Fruit fly (Drosophila melanogaster) whole organism, embryonic: Measurements from ENCODE around the gene UbcE2M.

Experiments used
- Antp ChIP-seq: fragments of 200-800 bp; sonication (Bioruptor generic); optimal IDR thresholded peaks from 3 replicates; lab custom pipeline; 2016; ENCODE audit warnings: missing biosample characterization, missing genetic modification characterization
- BtbVII ChIP-seq: fragments of 200-800 bp; sonication (Bioruptor generic); optimal IDR thresholded peaks from 3 replicates; lab custom pipeline; 2017; ENCODE audit warnings: missing biosample characterization, mild to moderate bottlenecking, missing genetic modification characterization
- Bteb2 ChIP-seq: fragments of 200-800 bp; sonication (Bioruptor generic); optimal IDR thresholded peaks from 2 replicates; lab custom pipeline; 2016; ENCODE audit warnings: missing biosample characterization, missing genetic modification characterization
- CG10209 ChIP-seq: fragments of 200-800 bp; sonication (Bioruptor generic); optimal IDR thresholded peaks from 3 replicates; lab custom pipeline; 2017; ENCODE audit warnings: missing biosample characterization, mild to moderate bottlenecking, missing genetic modification characterization, missing genetic modification reagents
- CG10267 ChIP-seq: fragments of 200-800 bp; sonication (Bioruptor generic); optimal IDR thresholded peaks from 2 replicates; lab custom pipeline; 2018; ENCODE audit warnings: missing biosample characterization, mild to moderate bottlenecking, missing genetic modification characterization, moderate library complexity
- CG10366 ChIP-seq: fragments of 200-800 bp; sonication (Bioruptor generic); IDR thresholded peaks from 2 replicates; pipeline ENCODE4 v1.3.6; 2022; ENCODE audit warnings: missing biosample characterization, missing genetic modification characterization
- CG11504 ChIP-seq: fragments of 200-800 bp; sonication (Bioruptor generic); optimal IDR thresholded peaks from 3 replicates; lab custom pipeline; 2019; ENCODE audit warnings: missing biosample characterization, mild to moderate bottlenecking, missing genetic modification characterization, moderate library complexity
- CG11696 ChIP-seq: fragments of 200-800 bp; sonication (Bioruptor generic); IDR thresholded peaks from 2 replicates; pipeline ENCODE4 v1.3.6; 2022; ENCODE audit warnings: missing biosample characterization, missing genetic modification characterization
- CG11723 ChIP-seq: fragments of 200-800 bp; sonication (Bioruptor generic); optimal IDR thresholded peaks from 2 replicates; lab custom pipeline; 2017; ENCODE audit warnings: missing biosample characterization, mild to moderate bottlenecking, missing genetic modification characterization
- CG12104 ChIP-seq: fragments of 200-800 bp; sonication (Bioruptor generic); optimal IDR thresholded peaks from 3 replicates; lab custom pipeline; 2016; ENCODE audit warnings: missing biosample characterization, missing genetic modification characterization
- CG12659 ChIP-seq: fragments of 200-800 bp; sonication (Bioruptor generic); optimal IDR thresholded peaks from 3 replicates; lab custom pipeline; 2017; ENCODE audit warnings: mild to moderate bottlenecking, missing biosample characterization, missing genetic modification reagents, missing genetic modification characterization
- CG12769 ChIP-seq: fragments of 200-800 bp; sonication (Bioruptor generic); optimal IDR thresholded peaks from 2 replicates; lab custom pipeline; 2019; ENCODE audit warnings: missing biosample characterization, mild to moderate bottlenecking, missing genetic modification characterization, moderate library complexity
- CG15601 ChIP-seq: fragments of 200-800 bp; sonication (Bioruptor generic); optimal IDR thresholded peaks from 3 replicates; lab custom pipeline; 2019; ENCODE audit warnings: missing biosample characterization, mild to moderate bottlenecking, missing genetic modification characterization, moderate library complexity
- CG17328 ChIP-seq: fragments of 200-800 bp; sonication (Bioruptor generic); IDR thresholded peaks from 2 replicates; pipeline ENCODE4 v1.3.6; 2022; ENCODE audit warnings: missing biosample characterization, missing genetic modification characterization
- CG2678 ChIP-seq: fragments of 200-800 bp; sonication (Bioruptor generic); optimal IDR thresholded peaks from 3 replicates; lab custom pipeline; 2019; ENCODE audit warnings: missing biosample characterization, mild to moderate bottlenecking, missing genetic modification characterization, moderate library complexity
- CG32772 ChIP-seq: fragments of 200-800 bp; sonication (Bioruptor generic); IDR thresholded peaks from 2 replicates; pipeline ENCODE4 v1.3.6; 2022; ENCODE audit warnings: missing biosample characterization, missing genetic modification characterization
- CG5953 ChIP-seq: fragments of 200-800 bp; sonication (Bioruptor generic); IDR thresholded peaks from 2 replicates; pipeline ENCODE4 v1.3.6; 2022; ENCODE audit warnings: missing biosample characterization, missing genetic modification characterization
- CG6254 ChIP-seq: fragments of 200-800 bp; sonication (Bioruptor generic); optimal IDR thresholded peaks from 3 replicates; lab custom pipeline; 2017; ENCODE audit warnings: mild to moderate bottlenecking, missing biosample characterization, missing genetic modification reagents, missing genetic modification characterization
- CG6654 ChIP-seq: fragments of 200-800 bp; sonication (Bioruptor generic); optimal IDR thresholded peaks from 2 replicates; lab custom pipeline; 2017; ENCODE audit warnings: missing biosample characterization, mild to moderate bottlenecking, missing genetic modification characterization
- CG8281 ChIP-seq: fragments of 200-800 bp; sonication (Bioruptor generic); optimal IDR thresholded peaks from 2 replicates; lab custom pipeline; 2018; ENCODE audit warnings: missing biosample characterization, mild to moderate bottlenecking, missing genetic modification characterization, moderate library complexity
- CG8478 ChIP-seq: fragments of >200 bp; optimal IDR thresholded peaks from 2 replicates; lab custom pipeline; 2018
- CG9215 ChIP-seq: fragments of 200-800 bp; sonication (Bioruptor generic); IDR thresholded peaks from 2 replicates; pipeline ENCODE4 v1.3.6; 2022; ENCODE audit warnings: missing biosample characterization, missing genetic modification characterization
- CHES-1-like ChIP-seq: fragments of 200-800 bp; sonication (Bioruptor generic); optimal IDR thresholded peaks from 2 replicates; lab custom pipeline; 2016; ENCODE audit warnings: missing biosample characterization, missing genetic modification characterization
- HLH4C ChIP-seq: fragments of 200-800 bp; sonication (Bioruptor generic); IDR thresholded peaks from 3 replicates; pipeline ENCODE4 v1.3.6; 2022; ENCODE audit warnings: missing biosample characterization, missing genetic modification characterization; ENCODE audit not compliant: partially characterized antibody
- HLH54F ChIP-seq: fragments of 200-800 bp; sonication (Bioruptor generic); optimal IDR thresholded peaks from 3 replicates; lab custom pipeline; 2016; ENCODE audit warnings: missing biosample characterization, missing genetic modification characterization
- HmgD ChIP-seq: fragments of 200-800 bp; sonication (Bioruptor generic); optimal IDR thresholded peaks from 3 replicates; lab custom pipeline; 2016; ENCODE audit warnings: missing biosample characterization, missing genetic modification characterization
- Lim3 ChIP-seq: fragments of 200-800 bp; sonication (Bioruptor generic); IDR thresholded peaks from 2 replicates; pipeline ENCODE4 v1.3.6; 2022; ENCODE audit warnings: missing biosample characterization, missing genetic modification characterization
- Max ChIP-seq: fragments of 200-800 bp; sonication (Bioruptor generic); optimal IDR thresholded peaks from 2 replicates; lab custom pipeline; 2016; ENCODE audit warnings: missing biosample characterization, mild to moderate bottlenecking, missing genetic modification characterization
- Med ChIP-seq: fragments of 200-800 bp; sonication (Bioruptor generic); peaks from one replicate; lab custom pipeline; 2016; ENCODE audit warnings: missing biosample characterization, missing genetic modification characterization, mild to moderate bottlenecking, inconsistent platforms, moderate library complexity
- NFAT ChIP-seq: fragments of 200-800 bp; sonication (Bioruptor generic); IDR thresholded peaks from 2 replicates; pipeline ENCODE4 v1.3.6; 2022; ENCODE audit warnings: missing biosample characterization, missing genetic modification characterization
- Poxn ChIP-seq: fragments of 200-800 bp; sonication (Bioruptor generic); IDR thresholded peaks from 2 replicates; pipeline ENCODE4 v1.3.6; 2022; ENCODE audit warnings: missing biosample characterization, missing genetic modification characterization
- Sry-δ ChIP-seq: fragments of 200-800 bp; sonication (Bioruptor generic); optimal IDR thresholded peaks from 2 replicates; lab custom pipeline; 2016; ENCODE audit warnings: missing biosample characterization, missing genetic modification characterization
- Ssrp ChIP-seq: fragments of 200-800 bp; sonication (Bioruptor generic); optimal IDR thresholded peaks from 2 replicates; lab custom pipeline; 2018; ENCODE audit warnings: missing biosample characterization, mild to moderate bottlenecking, missing genetic modification characterization, moderate library complexity
- TFAM ChIP-seq: fragments of 200-800 bp; sonication (Bioruptor generic); optimal IDR thresholded peaks from 2 replicates; lab custom pipeline; 2017; ENCODE audit warnings: missing biosample characterization, missing genetic modification characterization, inconsistent platforms
- Tbp ChIP-seq: fragments of >200 bp; optimal IDR thresholded peaks from 2 replicates; lab custom pipeline; 2018; ENCODE audit warnings: missing biosample characterization, missing genetic modification characterization
- Usf ChIP-seq: fragments of 200-800 bp; sonication (Bioruptor generic); optimal IDR thresholded peaks from 2 replicates; lab custom pipeline; 2017; ENCODE audit warnings: missing genotype, missing biosample characterization, missing genetic modification characterization
- YL-1 ChIP-seq: fragments of 200-800 bp; sonication (Bioruptor generic); optimal IDR thresholded peaks from 3 replicates; lab custom pipeline; 2017; ENCODE audit warnings: missing biosample characterization, mild to moderate bottlenecking, missing genetic modification characterization
- caup ChIP-seq: fragments of 200-800 bp; sonication (Bioruptor generic); optimal IDR thresholded peaks from 3 replicates; lab custom pipeline; 2017; ENCODE audit warnings: missing biosample characterization, mild to moderate bottlenecking, missing genetic modification characterization, moderate library complexity; ENCODE audit not compliant: severe bottlenecking
- fd3F ChIP-seq: fragments of 200-800 bp; sonication (Bioruptor generic); optimal IDR thresholded peaks from 2 replicates; lab custom pipeline; 2018; ENCODE audit warnings: missing biosample characterization, mild to moderate bottlenecking, missing genetic modification characterization, moderate library complexity
- fu2 ChIP-seq: fragments of 200-800 bp; sonication (Bioruptor generic); optimal IDR thresholded peaks from 2 replicates; lab custom pipeline; 2016; ENCODE audit warnings: missing biosample characterization, missing genetic modification characterization
- h ChIP-seq: fragments of >200 bp; optimal IDR thresholded peaks from 2 replicates; lab custom pipeline; 2017
- hth ChIP-seq: fragments of >200 bp; optimal IDR thresholded peaks from 2 replicates; lab custom pipeline; 2017; ENCODE audit warnings: inconsistent platforms
- ind ChIP-seq: fragments of 200-800 bp; sonication (Bioruptor generic); optimal IDR thresholded peaks from 3 replicates; lab custom pipeline; 2016; ENCODE audit warnings: missing biosample characterization, missing genetic modification characterization
- knrl ChIP-seq: fragments of 200-800 bp; sonication (Bioruptor generic); IDR thresholded peaks from 3 replicates; pipeline ENCODE4 v1.3.6; 2022; ENCODE audit warnings: missing biosample characterization, missing genetic modification characterization; ENCODE audit not compliant: partially characterized antibody
- mam ChIP-seq: fragments of 200-800 bp; sonication (Bioruptor generic); optimal IDR thresholded peaks from 3 replicates; lab custom pipeline; 2016; ENCODE audit warnings: missing biosample characterization, missing genetic modification characterization
- nerfin-1 ChIP-seq: fragments of 200-800 bp; sonication (Bioruptor generic); optimal IDR thresholded peaks from 3 replicates; lab custom pipeline; 2019; ENCODE audit warnings: missing biosample characterization, mild to moderate bottlenecking, missing genetic modification characterization, moderate library complexity
- nmo ChIP-seq: fragments of 200-800 bp; sonication (Bioruptor generic); optimal IDR thresholded peaks from 2 replicates; lab custom pipeline; 2018; ENCODE audit warnings: missing biosample characterization, mild to moderate bottlenecking, missing genetic modification characterization, moderate library complexity
- org-1 ChIP-seq: fragments of 200-800 bp; sonication (Bioruptor generic); optimal IDR thresholded peaks from 2 replicates; lab custom pipeline; 2017; ENCODE audit warnings: missing biosample characterization, missing genetic modification characterization
- ranshi ChIP-seq: fragments of 200-800 bp; sonication (Bioruptor generic); IDR thresholded peaks from 2 replicates; pipeline ENCODE4 v1.3.6; 2022; ENCODE audit warnings: missing biosample characterization, missing genetic modification characterization
- seq ChIP-seq: fragments of 200-800 bp; sonication (Bioruptor generic); IDR thresholded peaks from 2 replicates; pipeline ENCODE4 v1.3.6; 2022; ENCODE audit warnings: missing biosample characterization, missing genetic modification characterization
- sim ChIP-seq: fragments of 200-800 bp; sonication (Bioruptor generic); IDR thresholded peaks from 2 replicates; pipeline ENCODE4 v1.3.6; 2022; ENCODE audit warnings: missing biosample characterization, missing genetic modification characterization
- trh ChIP-seq: fragments of 200-800 bp; sonication (Bioruptor generic); optimal IDR thresholded peaks from 2 replicates; lab custom pipeline; 2016; ENCODE audit warnings: missing biosample characterization, missing genetic modification characterization
- tup ChIP-seq: fragments of 200-800 bp; sonication (Bioruptor generic); optimal IDR thresholded peaks from 2 replicates; lab custom pipeline; 2016; ENCODE audit warnings: missing biosample characterization, mild to moderate bottlenecking, missing genetic modification characterization, moderate library complexity

Gene UbcE2M

dm6 chr3L:8175818-8176217 is 22.0 kb downstream of the UbcE2M start, which contains the start of gene RecQ4 (continued):
- TF ChIP-seq org-1 (no peak), CG8478 (lab: Kevin White, UChicago) (no peak), caup (no peak), CG10267 (tag; lab: Kevin White, UChicago) (peak; percentile 31), CG6254 (no peak), tup (GFP tag; lab: Kevin White, UChicago) (no peak), Antp (GFP tag; lab: Kevin White, UChicago) (no peak), nmo (GFP tag; lab: Kevin White, UChicago) (peak; percentile 42), CG12659 (GFP tag; lab: Kevin White, UChicago) (no peak), Bteb2 (GFP tag; lab: Kevin White, UChicago) (no peak), CG9215 (GFP tag; lab: Robert Waterston, UW) (no peak), ranshi (GFP tag; lab: Robert Waterston, UW) (no peak), CG10366 (no peak), HmgD (GFP tag; lab: Kevin White, UChicago) (peak; percentile 48), HLH4C (GFP tag; lab: Robert Waterston, UW) (no peak), CHES-1-like (GFP tag; lab: Kevin White, UChicago) (no peak), CG10209 (GFP tag; lab: Kevin White, UChicago) (no peak), trh (GFP tag; lab: Kevin White, UChicago) (no peak), knrl (peak; percentile 26; the same call in 1 of the 3 replicates), ind (GFP tag; lab: Kevin White, UChicago) (no peak), CG8281 (no peak), hth (no peak), CG11723 (no peak), sim (GFP tag; lab: Robert Waterston, UW) (no peak), Poxn (GFP tag; lab: Robert Waterston, UW) (no peak), CG12769 (tag; lab: Kevin White, UChicago) (no peak), Max (GFP tag; lab: Kevin White, UChicago) (no peak), CG15601 (no peak), NFAT (GFP tag; lab: Robert Waterston, UW) (no peak), TFAM (GFP tag; lab: Kevin White, UChicago) (no peak), CG12104 (no peak), CG5953 (GFP tag; lab: Robert Waterston, UW) (no peak), mam (GFP tag; lab: Kevin White, UChicago) (no peak), CG2678 (tag; lab: Kevin White, UChicago) (no peak), BtbVII (no peak), fd3F (no peak), h (no peak), nerfin-1 (tag; lab: Kevin White, UChicago) (no peak), Ssrp (no peak), HLH54F (GFP tag; lab: Kevin White, UChicago) (no peak), Usf (GFP tag; lab: Kevin White, UChicago) (no peak), CG11696 (GFP tag; lab: Robert Waterston, UW) (no peak), Lim3 (GFP tag; lab: Robert Waterston, UW) (no peak), YL-1 (peak; percentile 40), Sry-δ (GFP tag; lab: Kevin White, UChicago) (peak; percentile 45), seq (no peak), Med (no peak), fu2 (GFP tag; lab: Kevin White, UChicago) (no peak), CG6654 (GFP tag; lab: Kevin White, UChicago) (no peak), CG11504 (no peak), CG32772 (no peak), Tbp (GFP tag; lab: Kevin White, UChicago) (no peak), CG17328 (no peak)
